Fruit fly (Drosophila melanogaster): ENCODE data around the gene CG15263.

- TF ChIP-seq CTCF (optimal IDR thresholded peaks at IDR 0.05) = no peak
- no peak for TF ChIP-seq CG8478 (optimal IDR thresholded peaks at IDR 0.05)
Measured at dm6 chr2L:15304359-15304758, 19.6 kb downstream of the CG15263 start.

Data from S2 (cell line).